Worm (Caenorhabditis elegans) whole organism, L4 larva: ENCODE data around the gene wrt-5.

ENCODE experiments used
- F49E8.2 ChIP-seq: sonication (generic microtip); optimal IDR thresholded peaks from 2 replicates; lab custom pipeline; 2016; ENCODE audit warnings: missing compliant biosample characterization, mild to moderate bottlenecking, missing genetic modification characterization, borderline replicate concordance
- ceh-28 ChIP-seq: fragments of 150-350 bp; optimal IDR thresholded peaks from 2 replicates; lab custom pipeline; 2014; ENCODE audit warnings: missing biosample characterization, missing genetic modification reagents, missing genetic modification characterization
- ceh-44 ChIP-seq: fragments of 200-800 bp; sonication (Bioruptor generic); IDR thresholded peaks from 2 replicates; pipeline ENCODE4 v1.3.6; 2022; ENCODE audit warnings: missing genetic modification reagents, missing genetic modification characterization, missing compliant biosample characterization
- ceh-62 ChIP-seq: sonication (generic microtip); optimal IDR thresholded peaks from 2 replicates; lab custom pipeline; 2017; ENCODE audit warnings: missing biosample characterization, missing genetic modification characterization
- lin-1 ChIP-seq: fragments of 200-800 bp; sonication (Bioruptor generic); IDR thresholded peaks from 2 replicates; pipeline ENCODE4 v1.3.6; 2022; ENCODE audit warnings: missing genetic modification reagents, missing genetic modification characterization, missing compliant biosample characterization
- lin-39 ChIP-seq: fragments of 150-350 bp; optimal IDR thresholded peaks from 2 replicates; lab custom pipeline; 2014; ENCODE audit warnings: missing biosample characterization, missing genetic modification reagents, missing genetic modification characterization
- mdl-1 ChIP-seq, 2 experiments: fragments of 150-350 bp in 1 of 2; sonication (generic microtip) in 1 of 2; optimal IDR thresholded peaks; 2 replicates each; lab custom pipeline; 2014 to 2017; ENCODE audit warnings: missing biosample characterization in 2 of 2, missing genetic modification characterization in 2 of 2

ce11 chrIV:4068480-4068879 is 17.0 kb upstream of the wrt-5 start, which contains the start of gene fbxb-55:
- TF ChIP-seq lin-1 (no peak), ceh-28 (tag; lab: Kevin White, UChicago) (no peak), lin-39 (tag; lab: Kevin White, UChicago) (no peak), F49E8.2 (tag; lab: Kevin White, UChicago) (no peak), ceh-62 (tag; lab: Kevin White, UChicago) (no peak), mdl-1 (tag; optimal IDR thresholded peaks at IDR 0.05; lab: Kevin White, UChicago) (no peak), ceh-44 (GFP tag; lab: Robert Waterston, UW) (no peak)
